Fruit fly (Drosophila melanogaster): ENCODE measurements around the gene yellow-b.

Gene yellow-b

dm6 chr2L:16722596-16722995, 31.5 kb upstream of the yellow-b start:
- TF ChIP-seq noc (tag; optimal IDR thresholded peaks at IDR 0.05) = no peak

- TF ChIP-seq noc (tag; optimal IDR thresholded peaks at IDR 0.05) = peak; percentile 53
Measured at dm6 chr2L:16727578-16728023, 26.5 kb upstream of the yellow-b start, which contains the start of gene VhaSFD. Gene VhaSFD, minus strand, starts transcription at chr2L:16727826.

- TF ChIP-seq noc (tag; optimal IDR thresholded peaks at IDR 0.05) = no peak
Measured at dm6 chr2L:16729556-16729955, 24.6 kb upstream of the yellow-b start, which contains the start of gene Tsen2. Gene Tsen2, plus strand, starts transcription at chr2L:16729777.

dm6 chr2L:16730939-16731338, 23.2 kb upstream of the yellow-b start, which contains the start of gene CG17996:
Gene CG17996, minus strand, starts transcription at chr2L:16731039.
- no peak for TF ChIP-seq noc (tag; optimal IDR thresholded peaks at IDR 0.05)

dm6 chr2L:16731799-16732198, 22.3 kb upstream of the yellow-b start, which contains the start of gene Prosbeta4:
Gene Prosbeta4, minus strand, starts transcription at chr2L:16732133.
- no peak for TF ChIP-seq noc (tag; optimal IDR thresholded peaks at IDR 0.05)

- TF ChIP-seq noc (tag; optimal IDR thresholded peaks at IDR 0.05) = no peak
Measured at dm6 chr2L:16732338-16732892, 21.7 kb upstream of the yellow-b start, which contains the start of gene Nubp1. Gene Nubp1, plus strand, starts transcription at chr2L:16732550.

- no peak for TF ChIP-seq noc (tag; optimal IDR thresholded peaks at IDR 0.05)
Measured at dm6 chr2L:16738206-16738900, 15.8 kb upstream of the yellow-b start, which contains the start of the genes glu and ChLD3. Gene glu, minus strand, starts transcription at chr2L:16738388. Gene ChLD3, plus strand, starts transcription at chr2L:16738850.

dm6 chr2L:16743055-16743805, 10.9 kb upstream of the yellow-b start, which contains the start of the genes LSm7 and BuGZ:
Gene LSm7, minus strand, starts transcription at chr2L:16743100.
Gene BuGZ, plus strand, starts transcription at chr2L:16743405.
- TF ChIP-seq noc (tag; optimal IDR thresholded peaks at IDR 0.05) = no peak

dm6 chr2L:16747145-16747544, 7.0 kb upstream of the yellow-b start:
- no peak for TF ChIP-seq noc (tag; optimal IDR thresholded peaks at IDR 0.05)

- no peak for TF ChIP-seq noc (tag; optimal IDR thresholded peaks at IDR 0.05)
Measured at dm6 chr2L:16752340-16752739, 1.8 kb upstream of the yellow-b start.

dm6 chr2L:16760504-16761417, 6.6 kb downstream of the yellow-b start, which contains the start of gene ppk17:
Gene ppk17, minus strand, starts transcription at chr2L:16760554.
- TF ChIP-seq noc (tag; optimal IDR thresholded peaks at IDR 0.05) = no peak

dm6 chr2L:16761891-16762290, 7.8 kb downstream of the yellow-b start:
- no peak for TF ChIP-seq noc (tag; optimal IDR thresholded peaks at IDR 0.05)

dm6 chr2L:16764480-16764879, 10.3 kb downstream of the yellow-b start:
- TF ChIP-seq noc (tag; optimal IDR thresholded peaks at IDR 0.05) = no peak

- TF ChIP-seq noc (tag; optimal IDR thresholded peaks at IDR 0.05) = no peak
Measured at dm6 chr2L:16766070-16766752, 12.1 kb downstream of the yellow-b start, which contains the start of gene Mhc. Gene Mhc, plus strand, starts transcription at chr2L:16766566.

Measured in whole organism, larva.